Worm (Caenorhabditis elegans): ENCODE measurements around the gene srx-88.

DNA sequence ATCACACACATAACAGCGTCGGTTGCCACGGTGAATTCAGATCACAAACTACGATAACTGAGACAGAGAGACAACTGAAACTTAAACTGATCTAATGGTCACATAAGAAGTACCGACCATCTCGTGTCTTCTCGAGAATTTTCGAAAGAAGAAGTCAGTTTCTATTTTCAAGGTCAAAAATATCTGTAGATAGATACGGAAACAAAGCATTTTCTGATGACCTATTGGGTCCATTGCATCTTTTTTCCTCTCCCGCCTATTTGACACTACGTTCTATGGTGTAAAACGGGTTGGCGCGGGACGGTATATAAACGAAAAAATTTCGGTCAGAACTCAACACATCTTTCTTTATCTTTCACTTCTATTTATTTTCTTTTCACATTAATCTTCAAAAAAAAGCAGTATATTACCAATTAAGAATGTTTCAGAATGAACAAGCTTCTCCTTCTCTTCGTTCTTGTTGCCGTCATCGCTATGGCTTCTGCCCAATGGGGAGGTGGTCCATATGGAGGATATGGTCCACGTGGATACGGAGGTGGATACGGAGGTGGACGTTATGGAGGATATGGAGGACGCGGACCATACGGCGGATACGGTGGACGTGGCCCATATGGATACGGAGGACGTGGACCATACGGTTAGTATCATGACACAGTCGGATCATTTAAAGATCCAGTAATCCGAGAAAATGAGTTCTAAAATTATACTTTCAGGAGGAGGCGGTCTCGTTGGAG is 32.8 kb downstream of the srx-88 start, which contains the start of gene nlp-24:
- TF ChIP-seq C04F5.9 (tag; optimal IDR thresholded peaks at IDR 0.05) (no peak), dpl-1 (GFP tag; optimal IDR thresholded peaks at IDR 0.05) (peak in 1 of 3 experiments; percentile 26), snpc-4 (tag; optimal IDR thresholded peaks at IDR 0.05) (no peak), lin-35 (GFP tag; optimal IDR thresholded peaks at IDR 0.05) (peak in 1 of 2 experiments; percentile 24), nhr-11 (tag; optimal IDR thresholded peaks at IDR 0.05) (no peak), aly-2 (tag; optimal IDR thresholded peaks at IDR 0.05) (no peak), nhr-237 (tag; optimal IDR thresholded peaks at IDR 0.05) (no peak), lin-39 (tag; optimal IDR thresholded peaks at IDR 0.05) (no peak), snu-23 (GFP tag; optimal IDR thresholded peaks at IDR 0.05) (peak; percentile 72), tlp-1 (tag; optimal IDR thresholded peaks at IDR 0.05) (no peak), fkh-10 (GFP tag; optimal IDR thresholded peaks at IDR 0.05) (no peak)

Data from whole organism, L1 larva.